Fruit fly (Drosophila melanogaster) whole organism, embryonic: ENCODE measurements around the gene PIG-C.

Experiments
- Adf1 ChIP-seq: fragments of 200-800 bp; sonication (Bioruptor generic); IDR thresholded peaks from 2 replicates; pipeline ENCODE4 v1.3.6; 2022; ENCODE audit warnings: missing biosample characterization, missing genetic modification characterization
- Aef1 ChIP-seq: fragments of 200-800 bp; sonication (Bioruptor generic); IDR thresholded peaks from 3 replicates; pipeline ENCODE4 v1.3.6; 2022; ENCODE audit warnings: missing biosample characterization, missing genetic modification characterization
- Blimp-1 ChIP-seq: fragments of 200-800 bp; sonication (Bioruptor generic); optimal IDR thresholded peaks from 3 replicates; lab custom pipeline; 2018; ENCODE audit warnings: missing biosample characterization, missing genetic modification characterization, mild to moderate bottlenecking, moderate library complexity, missing genetic modification reagents
- CG10321 ChIP-seq: fragments of 200-800 bp; sonication (Bioruptor generic); IDR thresholded peaks from 2 replicates; pipeline ENCODE4 v1.3.6; 2022; ENCODE audit warnings: missing biosample characterization, missing genetic modification characterization
- CG11723 ChIP-seq: fragments of 200-800 bp; sonication (Bioruptor generic); optimal IDR thresholded peaks from 2 replicates; lab custom pipeline; 2017; ENCODE audit warnings: missing biosample characterization, mild to moderate bottlenecking, missing genetic modification characterization
- CG1233 ChIP-seq: fragments of 200-800 bp; sonication (Bioruptor generic); optimal IDR thresholded peaks from 4 replicates; lab custom pipeline; 2018; ENCODE audit warnings: missing biosample characterization, mild to moderate bottlenecking, missing genetic modification characterization
- CG13424 ChIP-seq: fragments of 200-800 bp; sonication (Bioruptor generic); optimal IDR thresholded peaks from 2 replicates; lab custom pipeline; 2019; ENCODE audit warnings: missing biosample characterization, mild to moderate bottlenecking, missing genetic modification characterization, moderate library complexity
- CG13624 ChIP-seq: fragments of 200-800 bp; sonication (Bioruptor generic); optimal IDR thresholded peaks from 2 replicates; lab custom pipeline; 2016; ENCODE audit warnings: missing biosample characterization, missing genetic modification characterization
- CG15479 ChIP-seq: fragments of 200-800 bp; sonication (Bioruptor generic); optimal IDR thresholded peaks from 3 replicates; lab custom pipeline; 2019; ENCODE audit warnings: missing biosample characterization, mild to moderate bottlenecking, missing genetic modification characterization, moderate library complexity
- CG17328 ChIP-seq: fragments of 200-800 bp; sonication (Bioruptor generic); IDR thresholded peaks from 2 replicates; pipeline ENCODE4 v1.3.6; 2022; ENCODE audit warnings: missing biosample characterization, missing genetic modification characterization
- CG17361 ChIP-seq: fragments of 200-800 bp; sonication (Bioruptor generic); IDR thresholded peaks from 3 replicates; pipeline ENCODE4 v1.3.6; 2022; ENCODE audit warnings: missing biosample characterization, missing genetic modification characterization
- CG17568 ChIP-seq: fragments of 200-800 bp; sonication (Bioruptor generic); optimal IDR thresholded peaks from 2 replicates; lab custom pipeline; 2018; ENCODE audit warnings: missing biosample characterization, mild to moderate bottlenecking, missing genetic modification characterization, moderate library complexity
- CG18764 ChIP-seq: fragments of 200-800 bp; sonication (Bioruptor generic); optimal IDR thresholded peaks from 3 replicates; lab custom pipeline; 2016; ENCODE audit warnings: missing biosample characterization, missing genetic modification characterization
- CG2712 ChIP-seq: fragments of 200-800 bp; optimal IDR thresholded peaks from 3 replicates; lab custom pipeline; 2019; ENCODE audit warnings: missing biosample characterization, mild to moderate bottlenecking, missing genetic modification characterization, moderate library complexity
- CG30020 ChIP-seq: fragments of 200-800 bp; optimal IDR thresholded peaks from 2 replicates; lab custom pipeline; 2019; ENCODE audit warnings: missing biosample characterization, mild to moderate bottlenecking, missing genetic modification characterization, moderate library complexity
- CG31441 ChIP-seq: fragments of 200-800 bp; sonication (Bioruptor generic); IDR thresholded peaks from 2 replicates; pipeline ENCODE4 v1.3.6; 2022; ENCODE audit warnings: missing biosample characterization, missing genetic modification characterization
- CG33213 ChIP-seq: fragments of 200-800 bp; sonication (Bioruptor generic); optimal IDR thresholded peaks from 3 replicates; lab custom pipeline; 2016; ENCODE audit warnings: missing biosample characterization, missing genetic modification characterization
- CG3726 ChIP-seq: fragments of 200-800 bp; sonication (Bioruptor generic); IDR thresholded peaks from 3 replicates; pipeline ENCODE4, ENCODE4 v1.3.6; 2022; ENCODE audit warnings: missing biosample characterization, missing genetic modification characterization
- CG4328 ChIP-seq: fragments of 200-800 bp; sonication (Bioruptor generic); optimal IDR thresholded peaks from 3 replicates; lab custom pipeline; 2017; ENCODE audit warnings: missing biosample characterization, missing genetic modification reagents, missing genetic modification characterization
- CG43689 ChIP-seq: fragments of 200-800 bp; sonication (Bioruptor generic); IDR thresholded peaks from 2 replicates; pipeline ENCODE4 v1.3.6; 2022; ENCODE audit warnings: missing biosample characterization, missing genetic modification characterization
- CG6175 ChIP-seq: fragments of 200-800 bp; sonication (Bioruptor generic); IDR thresholded peaks from 3 replicates; pipeline ENCODE4 v1.3.6; 2022; ENCODE audit warnings: missing biosample characterization, missing genetic modification characterization
- CG6854 ChIP-seq: fragments of 200-800 bp; sonication (Bioruptor generic); optimal IDR thresholded peaks from 3 replicates; lab custom pipeline; 2017; ENCODE audit warnings: missing biosample characterization, mild to moderate bottlenecking, missing genetic modification characterization
- CG7271 ChIP-seq: fragments of 200-800 bp; sonication (Bioruptor generic); optimal IDR thresholded peaks from 2 replicates; lab custom pipeline; 2018; ENCODE audit warnings: missing biosample characterization, mild to moderate bottlenecking, missing genetic modification characterization, moderate library complexity
- CG7372 ChIP-seq: fragments of 200-800 bp; sonication (Bioruptor generic); IDR thresholded peaks from 2 replicates; pipeline ENCODE4 v1.3.6; 2022; ENCODE audit warnings: missing biosample characterization, missing genetic modification characterization
- CG8089 ChIP-seq: fragments of 200-800 bp; sonication (Bioruptor generic); optimal IDR thresholded peaks from 3 replicates; lab custom pipeline; 2016; ENCODE audit warnings: missing biosample characterization, missing genetic modification characterization
- Camta ChIP-seq: fragments of 200-800 bp; sonication (Bioruptor generic); optimal IDR thresholded peaks from 2 replicates; lab custom pipeline; 2016; ENCODE audit warnings: missing biosample characterization, missing genetic modification characterization
- D19B ChIP-seq: fragments of 200-800 bp; sonication (Bioruptor generic); optimal IDR thresholded peaks from 2 replicates; lab custom pipeline; 2017; ENCODE audit warnings: missing biosample characterization, mild to moderate bottlenecking, missing genetic modification characterization
- Ets97D ChIP-seq: fragments of 200-800 bp; sonication (Bioruptor generic); optimal IDR thresholded peaks from 3 replicates; lab custom pipeline; 2016; ENCODE audit warnings: missing biosample characterization, missing genetic modification characterization
- Hmx ChIP-seq: fragments of 200-800 bp; sonication (Bioruptor generic); optimal IDR thresholded peaks from 2 replicates; lab custom pipeline; 2016; ENCODE audit warnings: missing biosample characterization, missing genetic modification characterization
- MBD-R2 ChIP-seq: fragments of 200-800 bp; sonication (Bioruptor generic); IDR thresholded peaks from 2 replicates; pipeline ENCODE4 v1.3.6; 2022; ENCODE audit warnings: missing biosample characterization, missing genetic modification characterization
- Nf-YC ChIP-seq: fragments of 200-800 bp; optimal IDR thresholded peaks from 3 replicates; lab custom pipeline; 2019; ENCODE audit warnings: missing biosample characterization, mild to moderate bottlenecking, missing genetic modification characterization, moderate library complexity
- Oaz ChIP-seq: fragments of 200-800 bp; sonication (Bioruptor generic); IDR thresholded peaks from 2 replicates; pipeline ENCODE4 v1.3.6; 2022; ENCODE audit warnings: missing biosample characterization, missing genetic modification characterization
- Poxn ChIP-seq: fragments of 200-800 bp; sonication (Bioruptor generic); IDR thresholded peaks from 2 replicates; pipeline ENCODE4 v1.3.6; 2022; ENCODE audit warnings: missing biosample characterization, missing genetic modification characterization
- Ptx1 ChIP-seq: fragments of 200-800 bp; sonication (Bioruptor generic); IDR thresholded peaks from 2 replicates; pipeline ENCODE4 v1.3.6; 2022; ENCODE audit warnings: missing biosample characterization, missing genetic modification characterization
- Sox102F ChIP-seq: fragments of 200-800 bp; sonication (Bioruptor generic); optimal IDR thresholded peaks from 2 replicates; lab custom pipeline; 2018; ENCODE audit warnings: missing biosample characterization, mild to moderate bottlenecking, missing genetic modification characterization, moderate library complexity
- abd-A ChIP-seq: fragments of 200-800 bp; sonication (Bioruptor generic); optimal IDR thresholded peaks from 3 replicates; lab custom pipeline; 2019; ENCODE audit warnings: missing biosample characterization, mild to moderate bottlenecking, missing genetic modification characterization, moderate library complexity
- aop ChIP-seq: fragments of 200-800 bp; sonication (Bioruptor generic); IDR thresholded peaks from 2 replicates; pipeline ENCODE4 v1.3.6; 2022; ENCODE audit warnings: missing biosample characterization, missing genetic modification characterization
- ci ChIP-seq: fragments of 200-800 bp; sonication (Bioruptor generic); IDR thresholded peaks from 3 replicates; pipeline ENCODE4 v1.3.6; 2022; ENCODE audit warnings: missing biosample characterization, missing genetic modification characterization
- croc ChIP-seq: fragments of 200-800 bp; sonication (Bioruptor generic); conservative IDR thresholded peaks from 3 replicates; pipeline ENCODE4 v1.3.6; 2022; ENCODE audit warnings: missing biosample characterization, missing genetic modification characterization
- ewg ChIP-seq: fragments of 200-800 bp; sonication (Bioruptor generic); optimal IDR thresholded peaks from 3 replicates; lab custom pipeline; 2017; ENCODE audit warnings: mild to moderate bottlenecking, missing biosample characterization, missing genetic modification reagents, missing genetic modification characterization
- fd64A ChIP-seq: fragments of 200-800 bp; sonication (Bioruptor generic); optimal IDR thresholded peaks from 3 replicates; lab custom pipeline; 2018; ENCODE audit warnings: missing biosample characterization, mild to moderate bottlenecking, missing genetic modification characterization
- klu ChIP-seq: fragments of 200-800 bp; sonication (Bioruptor generic); IDR thresholded peaks from 2 replicates; pipeline ENCODE4 v1.3.6; 2022; ENCODE audit warnings: missing biosample characterization, missing genetic modification characterization
- mirr ChIP-seq: fragments of 200-800 bp; sonication (Bioruptor generic); optimal IDR thresholded peaks from 3 replicates; lab custom pipeline; 2018; ENCODE audit warnings: missing biosample characterization, mild to moderate bottlenecking, missing genetic modification characterization
- p53 ChIP-seq: fragments of 200-800 bp; sonication (Bioruptor generic); optimal IDR thresholded peaks from 2 replicates; lab custom pipeline; 2016; ENCODE audit warnings: missing biosample characterization, missing genetic modification characterization
- prd ChIP-seq, 3 experiments: fragments of >200 bp in 2 of 3; fragments of 200-800 bp in 1 of 3; sonication (Bioruptor generic) in 1 of 3; optimal IDR thresholded peaks in 2 of 3; IDR thresholded peaks in 1 of 3; 2 replicates in 2 of 3; 3 replicates in 1 of 3; pipeline versions ENCODE4 v1.3.6 to Lab custom; 2017 to 2022; ENCODE audit warnings: missing biosample characterization in 1 of 3, missing genetic modification characterization in 1 of 3
- pum ChIP-seq: fragments of 200-800 bp; sonication (Bioruptor generic); optimal IDR thresholded peaks from 2 replicates; lab custom pipeline; 2016; ENCODE audit warnings: missing biosample characterization, missing genetic modification characterization
- repo ChIP-seq: fragments of 200-800 bp; sonication (Bioruptor generic); optimal IDR thresholded peaks from 2 replicates; lab custom pipeline; 2016; ENCODE audit warnings: missing biosample characterization, missing genetic modification characterization
- shn ChIP-seq: fragments of 200-800 bp; sonication (Bioruptor generic); optimal IDR thresholded peaks from 3 replicates; lab custom pipeline; 2016; ENCODE audit warnings: missing biosample characterization, missing genetic modification characterization
- tap ChIP-seq: fragments of 200-800 bp; optimal IDR thresholded peaks from 3 replicates; lab custom pipeline; 2019; ENCODE audit warnings: missing biosample characterization, mild to moderate bottlenecking, missing genetic modification characterization, moderate library complexity
- tgo ChIP-seq: fragments of 200-800 bp; sonication (Bioruptor generic); IDR thresholded peaks from 3 replicates; pipeline ENCODE4 v1.3.6; 2022; ENCODE audit warnings: missing biosample characterization, missing genetic modification characterization

Gene PIG-C

DNA sequence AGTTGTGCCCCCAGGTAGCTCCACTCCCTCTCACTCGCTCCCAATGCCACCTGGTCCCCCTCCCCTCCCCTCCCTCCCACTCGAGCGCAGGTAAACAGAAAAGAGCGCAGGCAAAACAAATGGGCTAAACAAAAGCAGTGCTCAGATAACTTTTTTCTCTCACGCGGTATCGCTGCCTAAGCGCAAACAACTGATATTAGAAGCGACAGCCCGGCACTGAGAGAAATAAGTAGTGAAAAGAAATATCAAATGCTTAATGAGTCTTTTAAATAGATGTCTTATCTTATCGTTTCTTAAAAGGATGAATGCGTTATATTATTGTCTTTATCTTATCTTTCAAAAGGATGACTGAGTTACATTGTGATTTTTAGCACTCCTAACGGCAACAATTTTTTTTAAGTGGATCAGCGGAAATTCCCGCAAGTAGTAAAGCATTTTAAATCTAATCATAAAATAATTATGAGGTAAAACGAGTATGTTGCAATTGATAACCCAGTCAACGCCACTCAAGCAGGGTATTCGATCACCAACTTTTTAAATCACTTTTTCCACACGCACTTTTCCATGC is 17.8 kb downstream of the PIG-C start (continued):
- TF ChIP-seq Oaz (GFP tag; lab: Robert Waterston, UW) (peak; percentile 90), Blimp-1 (GFP tag; lab: Kevin White, UChicago) (peak; percentile 91), Camta (GFP tag; lab: Kevin White, UChicago) (peak; percentile 89), Ptx1 (GFP tag; lab: Robert Waterston, UW) (peak; percentile 93), CG11723 (GFP tag; lab: Kevin White, UChicago) (peak; percentile 84), aop (peak; percentile 55; the same call in 1 of the 2 replicates), Hmx (GFP tag; lab: Kevin White, UChicago) (peak; percentile 78), CG18764 (GFP tag; lab: Kevin White, UChicago) (peak; percentile 85), fd64A (GFP tag; lab: Kevin White, UChicago) (peak; percentile 60), Aef1 (GFP tag; lab: Robert Waterston, UW) (peak; percentile 89), CG7372 (GFP tag; lab: Robert Waterston, UW) (peak; percentile 83), tap (tag; lab: Kevin White, UChicago) (peak; percentile 95), CG3726 (peak; percentile 85), CG17361 (GFP tag; lab: Robert Waterston, UW) (peak; percentile 94), Nf-YC (peak; percentile 80), tgo (GFP tag; lab: Robert Waterston, UW) (peak; percentile 93), abd-A (tag; lab: Kevin White, UChicago) (peak; percentile 5), CG13624 (peak; percentile 91), CG17568 (peak; percentile 91), klu (GFP tag; lab: Robert Waterston, UW) (peak; percentile 73; the same call in 1 of the 2 replicates), CG7271 (peak; percentile 62), CG1233 (GFP tag; lab: Kevin White, UChicago) (peak; percentile 90), D19B (GFP tag; lab: Kevin White, UChicago) (peak; percentile 74), CG30020 (tag; lab: Kevin White, UChicago) (peak; percentile 52), Sox102F (GFP tag; lab: Kevin White, UChicago) (peak; percentile 94), prd (optimal IDR thresholded peaks at IDR 0.05; lab: Kevin White, UChicago) (no peak), prd (GFP tag; IDR thresholded peaks at IDR 0.05; lab: Robert Waterston, UW) (peak; percentile 91), CG8089 (GFP tag; lab: Kevin White, UChicago) (peak; percentile 81), CG10321 (peak; percentile 72), CG43689 (GFP tag; lab: Robert Waterston, UW) (peak; percentile 88), CG15479 (peak; percentile 67), CG13424 (tag; lab: Kevin White, UChicago) (peak; percentile 94), shn (GFP tag; lab: Kevin White, UChicago) (peak; percentile 74), CG31441 (GFP tag; lab: Robert Waterston, UW) (peak; percentile 95), CG6175 (GFP tag; lab: Robert Waterston, UW) (peak; percentile 91), pum (peak; percentile 84), p53 (peak; percentile 75), Adf1 (peak; percentile 77), MBD-R2 (GFP tag; lab: Robert Waterston, UW) (peak; percentile 64; the same call in 1 of the 2 replicates), mirr (GFP tag; lab: Kevin White, UChicago) (peak; percentile 81), CG2712 (tag; lab: Kevin White, UChicago) (peak; percentile 95), Poxn (GFP tag; lab: Robert Waterston, UW) (peak; percentile 70), CG17328 (GFP tag; lab: Robert Waterston, UW) (peak; percentile 89), CG6854 (GFP tag; lab: Kevin White, UChicago) (peak; percentile 90), CG4328 (GFP tag; lab: Kevin White, UChicago) (peak; percentile 79), repo (GFP tag; lab: Kevin White, UChicago) (peak; percentile 73), CG33213 (GFP tag; lab: Kevin White, UChicago) (peak; percentile 79), croc (GFP tag; lab: Robert Waterston, UW) (peak; percentile 76), ci (GFP tag; lab: Robert Waterston, UW) (peak; percentile 94), Ets97D (GFP tag; lab: Kevin White, UChicago) (peak; percentile 69), ewg (GFP tag; lab: Kevin White, UChicago) (peak; percentile 81)
